Worm (Caenorhabditis elegans) whole organism, midembryonic: ENCODE measurements around the gene nhr-247.

Experiments used
- T22C8.4 ChIP-seq: fragments of 200-800 bp; sonication (Bioruptor generic); IDR thresholded peaks from 2 replicates; pipeline ENCODE4 v1.3.6; 2022; ENCODE audit warnings: missing genetic modification characterization, missing compliant biosample characterization
- cog-1 ChIP-seq: sonication (generic microtip); optimal IDR thresholded peaks from 2 replicates; lab custom pipeline; 2016; ENCODE audit warnings: missing genetic modification characterization, missing compliant biosample characterization
- flt-1 ChIP-seq: fragments of 200-800 bp; sonication (Bioruptor generic); IDR thresholded peaks from 2 replicates; pipeline ENCODE4 v1.3.6; 2022; ENCODE audit warnings: missing genetic modification characterization, missing compliant biosample characterization
- klf-2 ChIP-seq: fragments of 200-800 bp; sonication (Bioruptor generic); conservative IDR thresholded peaks from 2 replicates; pipeline ENCODE4 v1.3.6; 2022; ENCODE audit warnings: missing genetic modification reagents, missing genetic modification characterization, missing compliant biosample characterization
- med-1 ChIP-seq: sonication (generic microtip); optimal IDR thresholded peaks from 2 replicates; lab custom pipeline; 2017; ENCODE audit warnings: missing genetic modification characterization, mild to moderate bottlenecking, missing compliant biosample characterization, antibody characterized with exemption, missing genetic modification reagents; ENCODE audit not compliant: insufficient read depth
- ref-1 ChIP-seq: fragments of 200-800 bp; sonication (Bioruptor generic); conservative IDR thresholded peaks from 2 replicates; pipeline ENCODE4 v1.3.6; 2022; ENCODE audit warnings: missing genetic modification reagents, missing genetic modification characterization, missing compliant biosample characterization
- tab-1 ChIP-seq: fragments of 200-800 bp; sonication (Bioruptor generic); IDR thresholded peaks from 2 replicates; pipeline ENCODE4 v1.3.6; 2022; ENCODE audit warnings: missing genetic modification characterization, missing compliant biosample characterization
- ztf-23 ChIP-seq: fragments of 200-800 bp; sonication (Bioruptor generic); IDR thresholded peaks from 2 replicates; pipeline ENCODE4 v1.3.6; 2022; ENCODE audit warnings: missing genetic modification reagents, missing genetic modification characterization, missing compliant biosample characterization
- ztf-29 ChIP-seq: fragments of 200-800 bp; sonication (Bioruptor generic); IDR thresholded peaks from 2 replicates; pipeline ENCODE4 v1.3.6; 2022; ENCODE audit warnings: missing genetic modification reagents, missing genetic modification characterization, missing compliant biosample characterization

DNA sequence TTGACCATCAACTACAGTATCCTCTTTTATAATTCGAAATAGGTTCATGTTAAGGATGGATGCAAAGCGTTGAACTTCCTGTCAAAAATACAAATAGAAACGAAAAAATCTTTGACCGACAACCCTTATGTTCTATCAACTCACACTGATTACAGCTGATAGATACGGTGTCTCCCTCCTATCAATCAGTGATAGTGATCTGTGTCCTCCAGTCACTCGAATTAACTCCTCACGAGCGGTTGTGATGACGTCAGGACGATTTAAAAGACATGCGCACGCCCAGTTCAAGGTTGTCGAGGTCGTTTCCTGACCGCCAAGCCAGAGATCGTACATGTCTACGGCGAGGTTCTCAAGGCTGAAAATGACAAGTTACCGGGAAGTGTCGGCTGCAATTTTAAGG lies 36.8 kb upstream of the nhr-247 start:
- TF ChIP-seq klf-2 (GFP tag; lab: Robert Waterston, UW), result no peak
- no peak for TF ChIP-seq ref-1 (GFP tag; lab: Robert Waterston, UW)
- TF ChIP-seq ztf-29 (GFP tag; lab: Robert Waterston, UW), result no peak
- TF ChIP-seq tab-1 (GFP tag; lab: Robert Waterston, UW), result no peak
- no peak for TF ChIP-seq ztf-23 (GFP tag; lab: Robert Waterston, UW)
- no peak for TF ChIP-seq flt-1 (GFP tag; lab: Robert Waterston, UW)
- TF ChIP-seq T22C8.4 (GFP tag; lab: Robert Waterston, UW), result no peak
- TF ChIP-seq med-1 (GFP tag; lab: Kevin White, UChicago), result no peak
- no peak for TF ChIP-seq cog-1 (tag; lab: Kevin White, UChicago)
